Worm (Caenorhabditis elegans) whole organism, young adult: ENCODE results near the gene Y66C5A.1.

Source experiments
- B0019.2 ChIP-seq: fragments of 200-800 bp; sonication (Bioruptor generic); conservative IDR thresholded peaks from 2 replicates; pipeline ENCODE4 v1.3.6; 2022; ENCODE audit warnings: missing genetic modification reagents, missing genetic modification characterization, missing compliant biosample characterization
- K11D2.4 ChIP-seq: fragments of 200-800 bp; sonication (Bioruptor generic); IDR thresholded peaks from 2 replicates; pipeline ENCODE4 v1.3.6; 2022; ENCODE audit warnings: missing genetic modification reagents, missing genetic modification characterization, missing compliant biosample characterization
- T26A5.8 ChIP-seq: sonication (generic microtip); optimal IDR thresholded peaks from 2 replicates; lab custom pipeline; 2016; ENCODE audit warnings: missing genetic modification characterization, missing compliant biosample characterization
- Y53F4B.3 ChIP-seq: fragments of 200-800 bp; sonication (Bioruptor generic); IDR thresholded peaks from 2 replicates; pipeline ENCODE4 v1.3.6; 2022; ENCODE audit warnings: missing genetic modification reagents, missing genetic modification characterization, missing compliant biosample characterization
- Y67H2A.10 ChIP-seq: fragments of 200-800 bp; sonication (Bioruptor generic); conservative IDR thresholded peaks from 2 replicates; pipeline ENCODE4 v1.3.6; 2022; ENCODE audit warnings: missing genetic modification reagents, missing genetic modification characterization, missing compliant biosample characterization
- Y95B8A.8 ChIP-seq: fragments of 200-800 bp; sonication (Bioruptor generic); IDR thresholded peaks from 2 replicates; pipeline ENCODE4 v1.3.6; 2022; ENCODE audit warnings: missing genetic modification reagents, missing genetic modification characterization, missing compliant biosample characterization
- ZK185.1 ChIP-seq: sonication (generic microtip); optimal IDR thresholded peaks from 2 replicates; lab custom pipeline; 2016; ENCODE audit warnings: mild to moderate bottlenecking, missing genetic modification characterization, missing compliant biosample characterization; ENCODE audit not compliant: poor library complexity, severe bottlenecking
- athp-1 ChIP-seq: sonication (generic microtip); optimal IDR thresholded peaks from 2 replicates; lab custom pipeline; 2017; ENCODE audit warnings: mild to moderate bottlenecking, missing genetic modification characterization, missing compliant biosample characterization
- attf-3 ChIP-seq: fragments of 200-800 bp; sonication (Bioruptor generic); conservative IDR thresholded peaks from 2 replicates; pipeline ENCODE4 v1.3.6; 2022; ENCODE audit warnings: missing genetic modification reagents, missing genetic modification characterization, missing compliant biosample characterization
- attf-6 ChIP-seq: fragments of 200-800 bp; sonication (Bioruptor generic); IDR thresholded peaks from 2 replicates; pipeline ENCODE4 v1.3.6; 2022; ENCODE audit warnings: missing genetic modification reagents, missing genetic modification characterization, missing compliant biosample characterization
- ccch-3 ChIP-seq: fragments of 200-800 bp; sonication (Bioruptor generic); optimal IDR thresholded peaks from 2 replicates; lab custom pipeline; 2018; ENCODE audit warnings: mild to moderate bottlenecking, missing genetic modification characterization, missing compliant biosample characterization
- cebp-1 ChIP-seq, 2 experiments: fragments of 200-800 bp in 1 of 2; sonication (Bioruptor generic) in 1 of 2; sonication (generic microtip) in 1 of 2; IDR thresholded peaks in 1 of 2; optimal IDR thresholded peaks in 1 of 2; 2 replicates each; pipeline versions ENCODE4 v1.3.6 to Lab custom; 2017 to 2022; ENCODE audit warnings: missing compliant biosample characterization in 2 of 2, missing genetic modification characterization in 2 of 2, mild to moderate bottlenecking in 1 of 2, missing genetic modification reagents in 1 of 2, moderate library complexity in 1 of 2
- cebp-2 ChIP-seq: fragments of 200-800 bp; sonication (Bioruptor generic); IDR thresholded peaks from 2 replicates; pipeline ENCODE4 v1.3.6; 2022; ENCODE audit warnings: missing genetic modification characterization, missing compliant biosample characterization
- ceh-100 ChIP-seq: fragments of 200-800 bp; sonication (Bioruptor generic); IDR thresholded peaks from 2 replicates; pipeline ENCODE4 v1.3.6; 2022; ENCODE audit warnings: missing genetic modification reagents, missing genetic modification characterization, missing compliant biosample characterization
- dpff-1 ChIP-seq: sonication (generic microtip); optimal IDR thresholded peaks from 2 replicates; lab custom pipeline; 2017; ENCODE audit warnings: mild to moderate bottlenecking, missing genetic modification characterization, missing compliant biosample characterization
- egl-18 ChIP-seq: fragments of 200-800 bp; sonication (Bioruptor generic); IDR thresholded peaks from 2 replicates; pipeline ENCODE4 v1.3.6; 2022; ENCODE audit warnings: missing genetic modification reagents, missing genetic modification characterization, missing compliant biosample characterization
- egl-44 ChIP-seq: fragments of 200-800 bp; sonication (Bioruptor generic); IDR thresholded peaks from 2 replicates; pipeline ENCODE4 v1.3.6; 2022; ENCODE audit warnings: missing genetic modification reagents, missing genetic modification characterization, missing compliant biosample characterization
- ekl-4 ChIP-seq: fragments of 200-800 bp; sonication (Bioruptor generic); IDR thresholded peaks from 2 replicates; pipeline ENCODE4 v1.3.6; 2022; ENCODE audit warnings: missing genetic modification reagents, missing genetic modification characterization, missing compliant biosample characterization
- hlh-26 ChIP-seq: fragments of 200-800 bp; sonication (Bioruptor generic); conservative IDR thresholded peaks from 2 replicates; pipeline ENCODE4 v1.3.6; 2022; ENCODE audit warnings: missing genetic modification reagents, missing genetic modification characterization, missing compliant biosample characterization
- hrde-1 ChIP-seq: sonication (generic microtip); optimal IDR thresholded peaks from 2 replicates; lab custom pipeline; 2016; ENCODE audit warnings: missing genetic modification characterization, mild to moderate bottlenecking, missing compliant biosample characterization, moderate library complexity, missing genotype, missing genetic modification reagents, borderline replicate concordance
- lin-35 ChIP-seq, 3 experiments: fragments of 150-350 bp in 2 of 3; sonication (generic microtip) in 1 of 3; optimal IDR thresholded peaks; 2 replicates each; lab custom pipeline; 2014 to 2018; ENCODE audit warnings: missing biosample characterization in 3 of 3, missing genetic modification characterization in 3 of 3, missing genetic modification reagents in 3 of 3
- madf-8 ChIP-seq: fragments of 200-800 bp; sonication (Bioruptor generic); conservative IDR thresholded peaks from 2 replicates; pipeline ENCODE4 v1.3.6; 2022; ENCODE audit warnings: missing genetic modification reagents, missing genetic modification characterization, missing compliant biosample characterization
- mel-28 ChIP-seq: sonication (generic microtip); optimal IDR thresholded peaks from 2 replicates; lab custom pipeline; 2016; ENCODE audit warnings: borderline replicate concordance, mild to moderate bottlenecking, missing genetic modification characterization, missing compliant biosample characterization
- mxl-1 ChIP-seq: sonication (generic microtip); optimal IDR thresholded peaks from 2 replicates; lab custom pipeline; 2016; ENCODE audit warnings: missing genetic modification characterization, missing compliant biosample characterization
- pha-4 ChIP-seq: fragments of 150-350 bp; sonication (generic microtip); optimal IDR thresholded peaks from 2 replicates; lab custom pipeline; 2014; ENCODE audit warnings: missing biosample characterization, missing genetic modification reagents, missing genetic modification characterization
- repo-1 ChIP-seq: sonication (generic microtip); optimal IDR thresholded peaks from 2 replicates; lab custom pipeline; 2017; ENCODE audit warnings: mild to moderate bottlenecking, missing genetic modification characterization, missing compliant biosample characterization
- rpc-1 ChIP-seq, 2 experiments: fragments of 150-350 bp in 1 of 2; sonication (generic microtip) in 1 of 2; optimal IDR thresholded peaks; 2 replicates each; lab custom pipeline; 2014 to 2018; ENCODE audit warnings: missing biosample characterization in 1 of 2, missing genetic modification characterization in 1 of 2, missing genetic modification reagents in 1 of 2, missing genotype in 1 of 2
- sptf-2 ChIP-seq: fragments of 200-800 bp; sonication (Bioruptor generic); optimal IDR thresholded peaks from 2 replicates; lab custom pipeline; 2018; ENCODE audit warnings: mild to moderate bottlenecking, missing genetic modification characterization, missing compliant biosample characterization
- tbp1 ChIP-seq: fragments of 200-800 bp; sonication (Bioruptor generic); optimal IDR thresholded peaks from 2 replicates; lab custom pipeline; 2018; ENCODE audit warnings: mild to moderate bottlenecking, missing genetic modification characterization, missing compliant biosample characterization
- zim-3 ChIP-seq: sonication (generic microtip); optimal IDR thresholded peaks from 2 replicates; lab custom pipeline; 2017; ENCODE audit warnings: mild to moderate bottlenecking, missing genetic modification characterization, moderate library complexity, missing compliant biosample characterization
- ztf-28 ChIP-seq: fragments of 200-800 bp; sonication (Bioruptor generic); IDR thresholded peaks from 2 replicates; pipeline ENCODE4 v1.3.6; 2022; ENCODE audit warnings: missing genetic modification reagents, missing genetic modification characterization, missing compliant biosample characterization

Gene Y66C5A.1

DNA sequence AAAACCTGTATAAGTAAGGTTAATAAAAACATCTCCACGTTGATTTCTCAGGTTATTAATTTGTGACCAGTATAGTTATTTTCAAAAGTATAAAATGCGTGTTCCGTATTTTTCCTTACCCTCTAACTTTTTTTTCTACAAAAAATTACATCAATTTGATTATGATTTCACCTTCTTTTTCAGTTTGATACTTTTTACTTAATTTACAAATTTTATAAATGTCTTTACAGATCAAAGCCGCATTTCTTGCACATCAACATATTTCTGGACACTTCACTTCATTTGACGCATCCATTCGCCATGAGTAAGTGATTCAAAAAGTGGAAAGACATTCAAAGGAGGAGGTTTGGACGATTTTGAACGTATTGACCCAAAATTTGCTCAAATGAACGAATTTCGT lies 5.1 kb upstream of the Y66C5A.1 start, which contains the start of gene Y66C5A.2 (continued):
- no peak for TF ChIP-seq attf-3 (GFP tag; lab: Robert Waterston, UW)

DNA sequence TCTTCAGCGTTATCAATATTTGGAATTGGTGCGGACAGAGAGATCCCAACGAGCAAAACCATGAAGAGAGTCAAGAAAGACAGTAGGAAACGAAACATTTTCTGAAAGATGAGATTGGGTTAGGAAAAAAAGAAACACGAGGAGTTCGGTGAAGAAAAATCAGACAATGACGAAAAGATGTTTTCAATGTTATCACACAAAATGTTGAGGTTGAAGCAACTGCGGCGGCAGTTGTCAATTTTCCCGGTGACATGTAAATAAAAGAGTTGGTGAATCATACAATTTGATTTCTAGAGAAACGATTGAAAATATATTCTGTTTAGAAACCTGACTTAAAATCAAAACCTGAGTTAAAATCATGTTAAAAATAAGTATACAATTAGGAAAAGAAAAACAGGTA lies 1.6 kb downstream of the Y66C5A.1 start, which contains the start of gene F23D12.7:
F23D12.7 (minus strand) TSS at position 101 of the 400 bp plus-strand sequence.
- TF ChIP-seq cebp-2 (GFP tag; lab: Robert Waterston, UW) (no peak), madf-8 (GFP tag; lab: Robert Waterston, UW) (no peak), dpff-1 (tag; lab: Kevin White, UChicago) (no peak)

DNA sequence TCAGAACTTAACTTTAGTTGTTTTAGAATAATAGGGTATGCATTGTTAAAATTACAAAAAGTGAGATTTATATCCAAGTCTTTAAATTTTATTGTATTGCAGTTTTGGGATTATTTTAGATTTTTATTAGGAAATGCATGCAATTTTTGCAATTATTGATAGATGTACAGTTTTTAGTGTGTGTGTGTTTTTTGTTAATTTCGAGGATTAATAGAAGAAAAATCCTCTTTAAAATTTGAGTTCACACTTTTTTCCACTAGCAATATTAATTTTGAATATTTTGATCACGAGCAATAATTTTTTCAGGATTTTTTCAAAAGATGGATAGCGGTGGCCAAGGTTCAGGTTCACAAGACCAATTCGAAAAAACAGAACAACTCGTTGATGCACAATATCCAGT lies 7.4 kb downstream of the Y66C5A.1 start, which contains the start of gene jmjd-3.2:
jmjd-3.2 (plus strand) TSS at position 301 of the 400 bp plus-strand sequence.
- TF ChIP-seq K11D2.4: no peak
- TF ChIP-seq egl-44 (GFP tag; lab: Robert Waterston, UW): no peak
- TF ChIP-seq pha-4: no peak
- TF ChIP-seq ekl-4 (GFP tag; lab: Robert Waterston, UW): no peak
- TF ChIP-seq Y95B8A.8 (GFP tag; lab: Robert Waterston, UW): no peak
- TF ChIP-seq lin-35 (GFP tag; optimal IDR thresholded peaks at IDR 0.05; lab: Kevin White, UChicago): no peak
- no peak for TF ChIP-seq zim-3 (tag; lab: Kevin White, UChicago)
- no peak for TF ChIP-seq rpc-1 (optimal IDR thresholded peaks at IDR 0.05; lab: Kevin White, UChicago)
- no peak for TF ChIP-seq rpc-1 (tag; optimal IDR thresholded peaks at IDR 0.05; lab: Kevin White, UChicago)

ce11 chrX:14447498-14447897 lies 7.8 kb downstream of the Y66C5A.1 start:
- TF ChIP-seq attf-6: no peak
- no peak for TF ChIP-seq hlh-26 (GFP tag; lab: Robert Waterston, UW)
- no peak for TF ChIP-seq ccch-3
- no peak for TF ChIP-seq Y53F4B.3 (GFP tag; lab: Robert Waterston, UW)
- no peak for TF ChIP-seq Y67H2A.10 (GFP tag; lab: Robert Waterston, UW)
- no peak for TF ChIP-seq T26A5.8 (tag; lab: Kevin White, UChicago)
- no peak for TF ChIP-seq cebp-2 (GFP tag; lab: Robert Waterston, UW)
- no peak for TF ChIP-seq mxl-1 (tag; lab: Kevin White, UChicago)
- no peak for TF ChIP-seq ztf-28 (GFP tag; lab: Robert Waterston, UW)
- TF ChIP-seq attf-3 (GFP tag; lab: Robert Waterston, UW): no peak
- no peak for TF ChIP-seq sptf-2 (GFP tag; lab: Kevin White, UChicago)
- no peak for TF ChIP-seq repo-1 (tag; lab: Kevin White, UChicago)
- TF ChIP-seq mel-28 (tag; lab: Kevin White, UChicago): no peak
- TF ChIP-seq egl-18 (GFP tag; lab: Robert Waterston, UW): no peak
- no peak for TF ChIP-seq athp-1 (tag; lab: Kevin White, UChicago)
- TF ChIP-seq hrde-1: no peak
- TF ChIP-seq B0019.2 (GFP tag; lab: Robert Waterston, UW): no peak
- no peak for TF ChIP-seq tbp1
- TF ChIP-seq ceh-100 (GFP tag; lab: Robert Waterston, UW): no peak

- TF ChIP-seq cebp-1 (GFP tag; IDR thresholded peaks at IDR 0.05; lab: Robert Waterston, UW) (no peak), cebp-1 (tag; optimal IDR thresholded peaks at IDR 0.05; lab: Kevin White, UChicago) (no peak), ZK185.1 (tag; lab: Kevin White, UChicago) (no peak)
- TF ChIP-seq, all 124 proteins: peak for 0
Observed at ce11 chrX:14444701-14445100, 10.6 kb downstream of the Y66C5A.1 start, which contains the start of gene F23D12.4. Gene F23D12.4 (plus strand): TSS chrX:14445001.
